Fruit fly (Drosophila melanogaster) whole organism, prepupa: ENCODE data around the gene CG13725.

Source experiments
- CG10631 ChIP-seq: fragments of 200-800 bp; sonication (Bioruptor generic); optimal IDR thresholded peaks from 2 replicates; lab custom pipeline; 2016; ENCODE audit warnings: missing biosample characterization, missing genetic modification characterization
- CG10669 ChIP-seq: fragments of 200-800 bp; sonication (Bioruptor generic); optimal IDR thresholded peaks from 3 replicates; lab custom pipeline; 2018; ENCODE audit warnings: missing biosample characterization, mild to moderate bottlenecking, missing genetic modification characterization, moderate library complexity
- CG11294 ChIP-seq: fragments of 200-800 bp; sonication (Bioruptor generic); IDR thresholded peaks from 2 replicates; pipeline ENCODE4 v1.3.6; 2022; ENCODE audit warnings: missing biosample characterization, missing genetic modification characterization
- CG11762 ChIP-seq: fragments of 200-800 bp; sonication (Bioruptor generic); optimal IDR thresholded peaks from 3 replicates; lab custom pipeline; 2016; ENCODE audit warnings: missing biosample characterization, missing genetic modification characterization; ENCODE audit not compliant: insufficient read depth
- CG16779 ChIP-seq: fragments of 200-800 bp; sonication (Bioruptor generic); optimal IDR thresholded peaks from 3 replicates; lab custom pipeline; 2017; ENCODE audit warnings: missing biosample characterization, mild to moderate bottlenecking, missing genetic modification characterization
- CG31627 ChIP-seq: fragments of 200-800 bp; sonication (Bioruptor generic); optimal IDR thresholded peaks from 3 replicates; lab custom pipeline; 2016; ENCODE audit warnings: missing biosample characterization, missing genetic modification characterization
- CG32006 ChIP-seq: fragments of 200-800 bp; sonication (Bioruptor generic); optimal IDR thresholded peaks from 3 replicates; lab custom pipeline; 2017; ENCODE audit warnings: missing biosample characterization, mild to moderate bottlenecking, missing genetic modification characterization
- CG34406 ChIP-seq: fragments of 200-800 bp; sonication (Bioruptor generic); optimal IDR thresholded peaks from 3 replicates; lab custom pipeline; 2016; ENCODE audit warnings: missing biosample characterization, missing genetic modification characterization
- CG3919 ChIP-seq: fragments of 200-800 bp; sonication (Bioruptor generic); optimal IDR thresholded peaks from 3 replicates; lab custom pipeline; 2016; ENCODE audit warnings: missing biosample characterization, missing genetic modification characterization
- CG6163 ChIP-seq: fragments of 200-800 bp; sonication (Bioruptor generic); IDR thresholded peaks from 3 replicates; pipeline ENCODE4 v1.3.6; 2022; ENCODE audit warnings: missing biosample characterization, missing genetic modification characterization
- CG6276 ChIP-seq: fragments of 200-800 bp; sonication (Bioruptor generic); optimal IDR thresholded peaks from 2 replicates; lab custom pipeline; 2017; ENCODE audit warnings: missing biosample characterization, mild to moderate bottlenecking, missing genetic modification characterization
- CG6808 ChIP-seq: fragments of 200-800 bp; sonication (Bioruptor generic); optimal IDR thresholded peaks from 3 replicates; lab custom pipeline; 2017; ENCODE audit warnings: missing biosample characterization, missing genetic modification characterization, mild to moderate bottlenecking, moderate library complexity, missing genetic modification reagents
- CG6854 ChIP-seq: fragments of 200-800 bp; sonication (Bioruptor generic); optimal IDR thresholded peaks from 2 replicates; lab custom pipeline; 2017; ENCODE audit warnings: missing biosample characterization, mild to moderate bottlenecking, missing genetic modification characterization
- CG8319 ChIP-seq: fragments of 200-800 bp; sonication (Bioruptor generic); optimal IDR thresholded peaks from 3 replicates; lab custom pipeline; 2016; ENCODE audit warnings: missing biosample characterization, missing genetic modification characterization
- CG9139 ChIP-seq: fragments of 200-800 bp; sonication (Bioruptor generic); optimal IDR thresholded peaks from 3 replicates; lab custom pipeline; 2017; ENCODE audit warnings: missing biosample characterization, mild to moderate bottlenecking, missing genetic modification characterization
- Eip75B ChIP-seq: fragments of 200-800 bp; sonication (Bioruptor generic); optimal IDR thresholded peaks from 3 replicates; lab custom pipeline; 2016; ENCODE audit warnings: missing biosample characterization, missing genetic modification characterization
- Ets96B ChIP-seq: fragments of 200-800 bp; optimal IDR thresholded peaks from 2 replicates; lab custom pipeline; 2019; ENCODE audit warnings: missing biosample characterization, mild to moderate bottlenecking, missing genetic modification characterization, moderate library complexity
- Gug ChIP-seq: fragments of 200-800 bp; sonication (Bioruptor generic); IDR thresholded peaks from 2 replicates; pipeline ENCODE4 v1.3.6; 2022; ENCODE audit warnings: missing biosample characterization, missing genetic modification characterization
- Hr39 ChIP-seq: fragments of 200-800 bp; sonication (Bioruptor generic); optimal IDR thresholded peaks from 2 replicates; lab custom pipeline; 2016; ENCODE audit warnings: missing biosample characterization, missing genetic modification characterization
- Hr4 ChIP-seq: fragments of 200-800 bp; sonication (Bioruptor generic); optimal IDR thresholded peaks from 3 replicates; lab custom pipeline; 2016; ENCODE audit warnings: missing biosample characterization, missing genetic modification characterization
- Lpt ChIP-seq: fragments of 200-800 bp; sonication (Bioruptor generic); optimal IDR thresholded peaks from 3 replicates; lab custom pipeline; 2016; ENCODE audit warnings: missing biosample characterization, missing genetic modification characterization
- OdsH ChIP-seq: fragments of 200-800 bp; sonication (Bioruptor generic); optimal IDR thresholded peaks from 3 replicates; lab custom pipeline; 2016; ENCODE audit warnings: missing biosample characterization, missing genetic modification characterization
- Smox ChIP-seq: fragments of 200-800 bp; sonication (Bioruptor generic); optimal IDR thresholded peaks from 3 replicates; lab custom pipeline; 2016; ENCODE audit warnings: missing biosample characterization, missing genetic modification characterization
- Sox102F ChIP-seq: fragments of 200-800 bp; sonication (Bioruptor generic); optimal IDR thresholded peaks from 2 replicates; lab custom pipeline; 2016; ENCODE audit warnings: missing biosample characterization, mild to moderate bottlenecking, missing genetic modification characterization
- Sox14 ChIP-seq: fragments of 200-800 bp; sonication (Bioruptor generic); optimal IDR thresholded peaks from 3 replicates; lab custom pipeline; 2016; ENCODE audit warnings: missing biosample characterization, missing genetic modification characterization
- Sox15 ChIP-seq: fragments of 200-800 bp; sonication (Bioruptor generic); optimal IDR thresholded peaks from 3 replicates; lab custom pipeline; 2016; ENCODE audit warnings: missing biosample characterization, missing genetic modification characterization
- acj6 ChIP-seq: fragments of 200-800 bp; sonication (Bioruptor generic); optimal IDR thresholded peaks from 3 replicates; lab custom pipeline; 2016; ENCODE audit warnings: missing biosample characterization, missing genetic modification characterization
- cyc ChIP-seq: fragments of 200-800 bp; sonication (Bioruptor generic); optimal IDR thresholded peaks from 3 replicates; lab custom pipeline; 2016; ENCODE audit warnings: missing biosample characterization, missing genetic modification characterization
- dac ChIP-seq: fragments of 200-800 bp; sonication (Bioruptor generic); optimal IDR thresholded peaks from 2 replicates; lab custom pipeline; 2017; ENCODE audit warnings: missing biosample characterization, mild to moderate bottlenecking, missing genetic modification characterization
- dsx ChIP-seq: fragments of 200-800 bp; optimal IDR thresholded peaks from 3 replicates; lab custom pipeline; 2019; ENCODE audit warnings: missing biosample characterization, mild to moderate bottlenecking, missing genetic modification characterization, moderate library complexity; ENCODE audit not compliant: poor library complexity, severe bottlenecking
- eg ChIP-seq: fragments of 200-800 bp; sonication (Bioruptor generic); IDR thresholded peaks from 3 replicates; pipeline ENCODE4 v1.3.6; 2022; ENCODE audit warnings: missing biosample characterization, missing genetic modification characterization
- esn ChIP-seq: fragments of 200-800 bp; sonication (Bioruptor generic); optimal IDR thresholded peaks from 2 replicates; lab custom pipeline; 2016; ENCODE audit warnings: missing biosample characterization, mild to moderate bottlenecking, missing genetic modification characterization, moderate library complexity
- fd59A ChIP-seq: fragments of 200-800 bp; sonication (Bioruptor generic); optimal IDR thresholded peaks from 2 replicates; lab custom pipeline; 2017; ENCODE audit warnings: missing biosample characterization, mild to moderate bottlenecking, missing genetic modification characterization, missing genetic modification reagents
- fd85E ChIP-seq: fragments of 200-800 bp; sonication (Bioruptor generic); optimal IDR thresholded peaks from 3 replicates; lab custom pipeline; 2016; ENCODE audit warnings: missing biosample characterization, missing genetic modification characterization
- fkh ChIP-seq: fragments of 200-800 bp; sonication (Bioruptor generic); optimal IDR thresholded peaks from 3 replicates; lab custom pipeline; 2017; ENCODE audit warnings: missing biosample characterization, mild to moderate bottlenecking, missing genetic modification characterization, moderate library complexity
- pdm3 ChIP-seq: fragments of 200-800 bp; sonication (Bioruptor generic); optimal IDR thresholded peaks from 3 replicates; lab custom pipeline; 2016; ENCODE audit warnings: missing biosample characterization, missing genetic modification characterization
- ss ChIP-seq, 2 experiments: fragments of 200-800 bp; sonication (Bioruptor generic); optimal IDR thresholded peaks; 2 replicates in 1 of 2; 3 replicates in 1 of 2; lab custom pipeline; 2017 to 2018; ENCODE audit warnings: mild to moderate bottlenecking in 2 of 2, missing biosample characterization in 2 of 2, missing genetic modification characterization in 2 of 2, moderate library complexity in 1 of 2
- topi ChIP-seq: fragments of 200-800 bp; sonication (Bioruptor generic); optimal IDR thresholded peaks from 3 replicates; lab custom pipeline; 2016; ENCODE audit warnings: missing biosample characterization, missing genetic modification characterization
- vri ChIP-seq: fragments of 200-800 bp; sonication (Bioruptor generic); optimal IDR thresholded peaks from 3 replicates; lab custom pipeline; 2016; ENCODE audit warnings: missing biosample characterization, mild to moderate bottlenecking, missing genetic modification characterization

Gene CG13725

dm6 chr3L:17325418-17325817, at the start of gene CG13725:
Gene CG13725, minus strand, starts transcription at chr3L:17325518.
- TF ChIP-seq pdm3 (GFP tag; lab: Kevin White, UChicago): no peak
- TF ChIP-seq CG16779 (tag; lab: Kevin White, UChicago): no peak
- no peak for TF ChIP-seq OdsH (GFP tag; lab: Kevin White, UChicago)
- no peak for TF ChIP-seq CG3919
- TF ChIP-seq Lpt (GFP tag; lab: Kevin White, UChicago): no peak
- TF ChIP-seq Hr39 (GFP tag; lab: Kevin White, UChicago): no peak
- TF ChIP-seq Ets96B (tag; lab: Kevin White, UChicago): no peak

dm6 chr3L:17366936-17367335, 41.6 kb upstream of the CG13725 start:
- TF ChIP-seq Lpt (GFP tag; lab: Kevin White, UChicago): no peak
- no peak for TF ChIP-seq acj6 (GFP tag; lab: Kevin White, UChicago)
- no peak for TF ChIP-seq Sox102F
- no peak for TF ChIP-seq CG11762 (GFP tag; lab: Kevin White, UChicago)
- no peak for TF ChIP-seq eg (GFP tag; lab: Robert Waterston, UW)
- no peak for TF ChIP-seq CG6854 (GFP tag; lab: Kevin White, UChicago)
- no peak for TF ChIP-seq CG31627 (GFP tag; lab: Kevin White, UChicago)

DNA sequence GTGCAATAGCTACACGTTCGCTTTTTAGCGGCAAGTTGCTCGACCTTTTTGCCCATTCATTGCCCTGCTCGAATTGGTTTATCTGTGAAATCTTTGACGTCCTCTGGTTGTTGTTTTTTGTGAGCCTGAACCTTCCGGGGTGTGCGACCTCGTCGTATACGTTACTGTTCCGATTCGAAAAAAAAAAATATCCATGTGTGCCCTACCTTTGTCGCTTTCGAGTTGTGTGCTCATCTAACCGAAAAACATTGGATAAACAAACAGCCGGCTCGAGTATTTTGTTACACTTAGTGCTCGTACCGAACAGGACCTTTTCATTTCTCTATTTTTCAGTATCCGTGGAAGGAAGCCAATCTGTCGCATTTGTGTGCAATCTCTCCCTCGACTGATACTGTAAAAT, 38.7 kb upstream of the CG13725 start:
- TF ChIP-seq CG11294 (GFP tag; lab: Robert Waterston, UW) (no peak), esn (GFP tag; lab: Kevin White, UChicago) (no peak), CG6808 (GFP tag; lab: Kevin White, UChicago) (no peak), CG11762 (GFP tag; lab: Kevin White, UChicago) (no peak), vri (no peak), CG32006 (no peak), acj6 (GFP tag; lab: Kevin White, UChicago) (no peak)

- TF ChIP-seq CG3919 (no peak), CG10631 (GFP tag; lab: Kevin White, UChicago) (no peak), Eip75B (GFP tag; lab: Kevin White, UChicago) (no peak), CG6276 (GFP tag; lab: Kevin White, UChicago) (no peak), OdsH (GFP tag; lab: Kevin White, UChicago) (no peak), CG11294 (GFP tag; lab: Robert Waterston, UW) (no peak), CG6808 (GFP tag; lab: Kevin White, UChicago) (no peak), cyc (GFP tag; lab: Kevin White, UChicago) (no peak), Ets96B (tag; lab: Kevin White, UChicago) (no peak), CG10669 (GFP tag; lab: Kevin White, UChicago) (no peak), fd85E (no peak), Sox15 (GFP tag; lab: Kevin White, UChicago) (no peak), Sox102F (no peak)
Measured at dm6 chr3L:17362940-17363339, 37.6 kb upstream of the CG13725 start.

DNA sequence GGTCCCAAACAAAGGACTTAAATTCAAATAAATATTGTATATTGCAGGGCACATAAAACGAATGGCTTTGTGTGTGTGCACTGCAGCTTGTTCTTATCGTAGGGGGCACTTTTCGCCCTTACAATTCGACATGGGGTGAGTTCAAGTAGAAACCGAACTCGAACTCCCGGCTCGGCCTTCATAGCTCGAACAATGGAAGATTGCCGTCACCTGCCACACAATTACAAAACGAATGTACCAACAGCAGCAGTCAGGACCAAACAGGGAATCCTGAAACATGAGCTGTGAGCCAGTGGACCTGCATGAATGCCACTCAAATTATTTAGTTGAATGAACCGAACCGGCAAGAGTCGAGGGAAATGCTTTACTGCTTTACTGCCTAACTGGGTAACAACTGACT, 36.6 kb upstream of the CG13725 start:
- TF ChIP-seq Hr39 (GFP tag; lab: Kevin White, UChicago): no peak
- no peak for TF ChIP-seq fkh (GFP tag; lab: Kevin White, UChicago)
- TF ChIP-seq CG6163 (GFP tag; lab: Robert Waterston, UW): no peak
- TF ChIP-seq Gug (GFP tag; lab: Robert Waterston, UW): no peak
- TF ChIP-seq CG3919: no peak
- TF ChIP-seq CG6854 (GFP tag; lab: Kevin White, UChicago): no peak
- TF ChIP-seq CG11294 (GFP tag; lab: Robert Waterston, UW): no peak
- TF ChIP-seq CG10669 (GFP tag; lab: Kevin White, UChicago): no peak
- no peak for TF ChIP-seq CG9139

- TF ChIP-seq CG8319 (GFP tag; lab: Kevin White, UChicago) (no peak), CG9139 (no peak), Lpt (GFP tag; lab: Kevin White, UChicago) (no peak), CG16779 (tag; lab: Kevin White, UChicago) (no peak), Sox14 (no peak), dsx (no peak), vri (no peak), Sox15 (GFP tag; lab: Kevin White, UChicago) (no peak), CG34406 (no peak), Hr4 (no peak), Smox (no peak), fd59A (GFP tag; lab: Kevin White, UChicago) (no peak), dac (GFP tag; lab: Kevin White, UChicago) (no peak), topi (GFP tag; lab: Kevin White, UChicago) (no peak), CG11762 (GFP tag; lab: Kevin White, UChicago) (no peak), ss (GFP tag; optimal IDR thresholded peaks at IDR 0.05; lab: Kevin White, UChicago) (no peak)
Measured at dm6 chr3L:17359225-17359773, 34.0 kb upstream of the CG13725 start, which contains the start of gene tap. Gene tap, plus strand, starts transcription at chr3L:17359682.
